Fruit fly (Drosophila melanogaster): ENCODE measurements around the gene CG44385.

CG44385 gene

DNA sequence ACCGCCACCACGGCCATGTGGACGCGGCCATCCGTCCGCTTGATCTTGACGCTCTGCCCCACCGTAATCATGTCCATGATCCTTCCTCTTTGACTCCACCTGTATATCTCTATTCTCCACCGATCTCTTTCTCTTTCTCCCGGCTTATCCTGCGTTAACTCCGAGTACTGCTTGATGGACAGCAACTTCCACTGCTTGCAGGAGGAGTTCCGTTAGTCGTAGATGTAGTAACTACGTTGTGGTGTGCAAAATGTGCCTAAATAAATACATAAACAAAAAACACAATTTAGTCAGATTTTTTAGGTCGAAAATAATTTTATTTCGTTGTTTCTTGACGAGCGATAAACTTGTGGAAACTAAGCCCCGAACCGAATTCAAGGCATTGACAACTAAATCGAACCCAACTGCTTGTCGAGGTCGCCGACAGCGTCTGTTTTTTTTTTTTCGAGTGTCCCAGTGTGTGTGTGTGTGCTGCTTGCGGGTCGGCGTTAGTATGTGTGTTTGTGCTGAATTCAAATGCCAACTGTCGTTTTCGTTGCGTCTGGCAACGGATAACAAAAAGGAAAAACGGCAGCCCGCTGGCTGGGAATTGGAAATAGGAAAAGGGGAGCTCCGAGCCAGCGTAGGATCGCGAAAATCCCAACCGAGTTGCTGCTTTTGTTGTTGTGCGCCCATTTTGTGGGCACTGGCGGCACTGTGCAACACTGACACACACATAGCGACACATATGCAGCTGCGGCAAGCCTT lies 3.8 kb upstream of the CG44385 start:
- TF ChIP-seq Clk (GFP tag; optimal IDR thresholded peaks at IDR 0.05): no peak
- TF ChIP-seq Mnt (GFP tag; optimal IDR thresholded peaks at IDR 0.05): no peak
- peak; percentile 23 for TF ChIP-seq CG1620 (GFP tag; optimal IDR thresholded peaks at IDR 0.05)
- no peak for TF ChIP-seq cic (GFP tag; optimal IDR thresholded peaks at IDR 0.05)
- peak; percentile 33 for TF ChIP-seq ovo (GFP tag; optimal IDR thresholded peaks at IDR 0.05)
- no peak for TF ChIP-seq kay (GFP tag; ENCODE audit: borderline replicate concordance)

- TF ChIP-seq CG7101 (tag; optimal IDR thresholded peaks at IDR 0.05) (no peak), bab1 (GFP tag; optimal IDR thresholded peaks at IDR 0.05) (peak; percentile 9)
Observed at dm6 chrX:11128828-11129227, 3.4 kb downstream of the CG44385 start, which contains the start of gene SrpRalpha. SrpRalpha (minus strand) TSS chrX:11129087.

- TF ChIP-seq Hr96 (GFP tag; optimal IDR thresholded peaks at IDR 0.05) (no peak), tj (GFP tag; optimal IDR thresholded peaks at IDR 0.05) (peak; percentile 37), CG11617 (GFP tag; optimal IDR thresholded peaks at IDR 0.05) (peak; percentile 34), cnc (optimal IDR thresholded peaks at IDR 0.05) (peak; percentile 86 to 97), ovo (GFP tag; optimal IDR thresholded peaks at IDR 0.05) (peak; percentile 46), toe (GFP tag; optimal IDR thresholded peaks at IDR 0.05) (no peak), CG1620 (GFP tag; optimal IDR thresholded peaks at IDR 0.05) (peak; percentile 34), CG14711 (tag; optimal IDR thresholded peaks at IDR 0.05) (peak; percentile 91), CG7101 (tag; optimal IDR thresholded peaks at IDR 0.05) (peak; percentile 33)
Observed at dm6 chrX:11124749-11125508, 7.3 kb downstream of the CG44385 start, which contains the start of gene Rpt3. Rpt3 (plus strand) TSS chrX:11125101.

dm6 chrX:11124126-11124748 lies 8.0 kb downstream of the CG44385 start, which contains the start of gene CG11122:
CG11122 (minus strand) TSS chrX:11124726.
- TF ChIP-seq cnc (optimal IDR thresholded peaks at IDR 0.05): no peak
- TF ChIP-seq Mnt (GFP tag; optimal IDR thresholded peaks at IDR 0.05): peak; percentile 7

- TF ChIP-seq pad (GFP tag; optimal IDR thresholded peaks at IDR 0.05): no peak
- TF ChIP-seq CG14711 (tag; optimal IDR thresholded peaks at IDR 0.05): no peak
Observed at dm6 chrX:11123561-11123960, 8.7 kb downstream of the CG44385 start.

DNA sequence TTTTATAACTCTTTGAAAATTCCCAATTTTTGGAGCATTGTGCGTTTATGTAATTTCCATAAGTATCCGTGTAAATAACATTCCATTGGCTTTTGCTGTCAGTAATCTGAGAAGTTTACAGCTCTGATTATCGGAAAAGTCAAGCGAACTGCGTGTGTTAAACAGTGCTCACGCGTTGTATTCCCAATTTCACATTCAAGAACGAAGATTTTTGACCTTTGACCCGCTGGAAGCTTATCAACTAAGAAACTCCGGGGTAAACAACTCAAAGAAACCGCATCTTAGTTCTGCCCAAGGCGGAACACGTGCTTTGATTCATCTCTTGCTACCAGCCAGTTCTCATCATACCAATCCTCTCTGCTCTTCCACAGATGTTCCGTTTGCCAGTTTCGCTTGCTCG lies 22.5 kb downstream of the CG44385 start:
- TF ChIP-seq bab1 (GFP tag; optimal IDR thresholded peaks at IDR 0.05) (no peak), Hr96 (GFP tag; optimal IDR thresholded peaks at IDR 0.05) (no peak), CG11617 (GFP tag; optimal IDR thresholded peaks at IDR 0.05) (no peak), pad (GFP tag; optimal IDR thresholded peaks at IDR 0.05) (no peak), cic (GFP tag; optimal IDR thresholded peaks at IDR 0.05) (no peak), tj (GFP tag; optimal IDR thresholded peaks at IDR 0.05) (no peak), ovo (GFP tag; optimal IDR thresholded peaks at IDR 0.05) (no peak), CG14711 (tag; optimal IDR thresholded peaks at IDR 0.05) (no peak), CG33017 (tag; optimal IDR thresholded peaks at IDR 0.05) (no peak), CG7045 (GFP tag; optimal IDR thresholded peaks at IDR 0.05) (no peak), kay (GFP tag; ENCODE audit: borderline replicate concordance) (no peak)

DNA sequence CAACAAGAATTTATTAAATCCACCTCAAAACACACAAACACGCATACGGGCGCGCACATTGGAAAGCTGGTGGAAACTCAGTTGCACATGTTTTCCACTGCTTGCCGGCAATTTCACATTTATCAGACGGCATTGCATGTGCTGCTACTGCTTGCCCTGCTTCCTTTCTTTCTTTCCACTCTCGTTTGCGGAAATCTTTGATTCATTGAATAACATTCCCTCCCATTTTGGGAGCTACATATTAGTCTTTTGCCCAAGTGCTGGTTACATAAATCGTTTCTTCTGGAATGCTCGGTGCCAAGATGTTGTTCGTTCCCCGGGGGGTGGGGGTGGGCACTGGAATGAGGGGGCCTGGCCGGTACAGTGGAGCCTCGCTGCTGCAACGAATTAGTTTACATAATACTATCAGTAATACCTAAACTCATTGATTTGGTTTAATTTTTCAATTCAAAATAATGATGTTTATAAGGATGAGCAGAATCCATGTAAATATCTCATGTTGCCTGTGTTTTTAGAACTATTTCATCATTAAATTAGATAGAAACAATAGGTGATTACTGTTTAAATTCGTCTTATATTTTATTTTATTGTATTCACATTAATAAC lies 23.3 kb downstream of the CG44385 start:
- peak; percentile 20 for TF ChIP-seq Crg-1 (GFP tag; optimal IDR thresholded peaks at IDR 0.05)
- peak; percentile 22 for TF ChIP-seq CG33017 (tag; optimal IDR thresholded peaks at IDR 0.05)
- peak; percentile 12 for TF ChIP-seq CG11617 (GFP tag; optimal IDR thresholded peaks at IDR 0.05)
- no peak for TF ChIP-seq cnc (optimal IDR thresholded peaks at IDR 0.05)
- TF ChIP-seq pad (GFP tag; optimal IDR thresholded peaks at IDR 0.05): peak; percentile 2
- no peak for TF ChIP-seq toe (GFP tag; optimal IDR thresholded peaks at IDR 0.05)
- peak; percentile 2 for TF ChIP-seq CG7101 (tag; optimal IDR thresholded peaks at IDR 0.05)
- TF ChIP-seq bab1 (GFP tag; optimal IDR thresholded peaks at IDR 0.05): no peak
- peak; percentile 36 for TF ChIP-seq CG14711 (tag; optimal IDR thresholded peaks at IDR 0.05)
- TF ChIP-seq cic (GFP tag; optimal IDR thresholded peaks at IDR 0.05): no peak
- TF ChIP-seq CG1620 (GFP tag; optimal IDR thresholded peaks at IDR 0.05): no peak
- peak; percentile 100 for TF ChIP-seq Mnt (GFP tag; optimal IDR thresholded peaks at IDR 0.05)

All from whole organism, adult.